Fruit fly (Drosophila melanogaster): ENCODE measurements around the gene CG15765.
A peak's percentile ranks its signal among the peaks of the same experiment; 100 is the strongest.

The CG15765 gene

dm6 chrX:5786559-5786958, 31.8 kb upstream of the CG15765 start:
- TF ChIP-seq CG5953 (GFP tag; IDR thresholded peaks at IDR 0.05) (0 out of 2 replicates have a peak, but pooled peaks have one; percentile 12), HLH54F (GFP tag; optimal IDR thresholded peaks at IDR 0.05) (no peak), CG42726 (GFP tag; IDR thresholded peaks at IDR 0.05; ENCODE audit: partially characterized antibody) (no peak), pb (GFP tag; optimal IDR thresholded peaks at IDR 0.05) (no peak), CG30020 (tag; optimal IDR thresholded peaks at IDR 0.05) (no peak), CG9727 (GFP tag; optimal IDR thresholded peaks at IDR 0.05) (no peak), ken (GFP tag; IDR thresholded peaks at IDR 0.05) (peak; percentile 30; the same call in 1 of the 3 replicates), CG14014 (GFP tag; IDR thresholded peaks at IDR 0.05) (peak; percentile 16; the same call in 1 of the 2 replicates), sisA (GFP tag; IDR thresholded peaks at IDR 0.05) (no peak), Rx (GFP tag; IDR thresholded peaks at IDR 0.05) (no peak), CG6175 (GFP tag; IDR thresholded peaks at IDR 0.05) (no peak), Bteb2 (GFP tag; optimal IDR thresholded peaks at IDR 0.05) (no peak), Vsx1 (GFP tag; optimal IDR thresholded peaks at IDR 0.05) (no peak), CG18262 (tag; optimal IDR thresholded peaks at IDR 0.05) (peak; percentile 58), sob (GFP tag; IDR thresholded peaks at IDR 0.05) (0 out of 2 replicates have a peak, but pooled peaks have one; percentile 26), CG13287 (GFP tag; IDR thresholded peaks at IDR 0.05; ENCODE audit: partially characterized antibody) (no peak), Dfd (GFP tag; optimal IDR thresholded peaks at IDR 0.05) (no peak), salm (tag; optimal IDR thresholded peaks at IDR 0.05) (peak; percentile 49), Hmx (GFP tag; optimal IDR thresholded peaks at IDR 0.05) (no peak), corto (GFP tag; optimal IDR thresholded peaks at IDR 0.05) (no peak), da (GFP tag; optimal IDR thresholded peaks at IDR 0.05) (no peak), CG9876 (GFP tag; optimal IDR thresholded peaks at IDR 0.05) (no peak), gem (tag; optimal IDR thresholded peaks at IDR 0.05) (peak; percentile 65), Kr (GFP tag; optimal IDR thresholded peaks at IDR 0.05) (no peak), CG17361 (GFP tag; IDR thresholded peaks at IDR 0.05) (0 out of 3 replicates have a peak, but pooled peaks have one; percentile 37), E2f2 (GFP tag; IDR thresholded peaks at IDR 0.05) (peak; percentile 15; the same call in 1 of the 2 replicates), Oli (tag; optimal IDR thresholded peaks at IDR 0.05) (peak; percentile 52), Dek (tag; optimal IDR thresholded peaks at IDR 0.05) (peak; percentile 16), CG1529 (GFP tag; optimal IDR thresholded peaks at IDR 0.05) (peak; percentile 3), mam (GFP tag; optimal IDR thresholded peaks at IDR 0.05) (no peak), CG3281 (GFP tag; optimal IDR thresholded peaks at IDR 0.05) (no peak), CG12104 (GFP tag; optimal IDR thresholded peaks at IDR 0.05) (no peak), Awh (GFP tag; IDR thresholded peaks at IDR 0.05) (no peak), jumu (GFP tag; optimal IDR thresholded peaks at IDR 0.05) (no peak), GATAe (GFP tag; conservative IDR thresholded peaks at IDR 0.05) (no peak), maf-S (GFP tag; optimal IDR thresholded peaks at IDR 0.05) (no peak), ci (GFP tag; IDR thresholded peaks at IDR 0.05) (peak; percentile 44; the same call in 2 of the 3 replicates), PHDP (tag; optimal IDR thresholded peaks at IDR 0.05) (peak; percentile 37), CG6683 (GFP tag; optimal IDR thresholded peaks at IDR 0.05) (no peak), CG2712 (tag; optimal IDR thresholded peaks at IDR 0.05) (peak; percentile 53), CG30403 (GFP tag; optimal IDR thresholded peaks at IDR 0.05) (peak; percentile 32), yki (optimal IDR thresholded peaks at IDR 0.05) (no peak), Trl (optimal IDR thresholded peaks at IDR 0.05) (no peak), Trl (GFP tag; optimal IDR thresholded peaks at IDR 0.05) (no peak), pros (GFP tag; optimal IDR thresholded peaks at IDR 0.05) (peak; percentile 38), pnt (GFP tag; optimal IDR thresholded peaks at IDR 0.05) (no peak), CG1024 (GFP tag; IDR thresholded peaks at IDR 0.05) (no peak), seq (GFP tag; IDR thresholded peaks at IDR 0.05) (0 out of 2 replicates have a peak, but pooled peaks have one; percentile 37), dmrt99B (tag; optimal IDR thresholded peaks at IDR 0.05) (peak; percentile 72), Pdp1 (GFP tag; optimal IDR thresholded peaks at IDR 0.05) (peak in 1 of 2 experiments; percentile 43), knrl (GFP tag; IDR thresholded peaks at IDR 0.05; ENCODE audit: partially characterized antibody) (no peak), B-H1 (GFP tag; IDR thresholded peaks at IDR 0.05) (0 out of 3 replicates have a peak, but pooled peaks have one; percentile 11)
